Worm (Caenorhabditis elegans): ENCODE results near the gene trpp-12.

DNA sequence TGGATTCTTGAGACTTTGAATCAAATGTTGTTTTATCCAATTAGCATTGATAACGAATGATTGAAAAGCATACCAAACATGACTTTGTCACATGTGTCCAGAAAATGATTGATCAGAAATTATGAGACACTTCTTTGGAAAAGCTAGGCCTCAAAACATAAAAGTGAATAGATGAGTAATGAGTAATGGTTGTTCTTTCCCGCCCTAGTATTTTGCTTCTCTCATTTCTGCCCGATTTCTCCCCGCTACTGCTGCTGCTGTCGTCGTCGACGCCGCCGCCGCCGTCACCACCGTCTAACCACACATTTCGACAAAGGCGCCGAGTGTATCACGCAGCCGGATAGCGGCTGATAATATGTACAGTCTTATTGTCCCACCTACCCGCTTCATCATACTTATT is 24.0 kb upstream of the trpp-12 start, which contains the start of gene F47G3.1:
- TF ChIP-seq nhr-237 (tag; optimal IDR thresholded peaks at IDR 0.05), result no peak
- TF ChIP-seq unc-39 (tag; optimal IDR thresholded peaks at IDR 0.05), result no peak
- no peak for TF ChIP-seq pha-4 (tag; optimal IDR thresholded peaks at IDR 0.05)
- TF ChIP-seq snpc-4 (tag; optimal IDR thresholded peaks at IDR 0.05), result no peak
- no peak for TF ChIP-seq nhr-28 (tag; optimal IDR thresholded peaks at IDR 0.05)
- no peak for TF ChIP-seq unc-120 (tag; optimal IDR thresholded peaks at IDR 0.05; ENCODE audit: poor library complexity, severe bottlenecking)
- TF ChIP-seq ceh-43 (GFP tag; optimal IDR thresholded peaks at IDR 0.05), result no peak
- TF ChIP-seq ztf-11 (tag; optimal IDR thresholded peaks at IDR 0.05), result no peak
- TF ChIP-seq sptf-1 (tag; optimal IDR thresholded peaks at IDR 0.05), result no peak
- TF ChIP-seq blmp-1 (tag; optimal IDR thresholded peaks at IDR 0.05), result no peak
- TF ChIP-seq lin-13 (tag; optimal IDR thresholded peaks at IDR 0.05), result no peak

Data from whole organism, mixed stage, embryonic.